Worm (Caenorhabditis elegans) whole organism, L3 larva: Measurements from ENCODE around the gene F43E2.11.

Experiments
- aly-2 ChIP-seq: fragments of 150-350 bp; optimal IDR thresholded peaks from 2 replicates; lab custom pipeline; 2014; ENCODE audit warnings: missing biosample characterization, missing genetic modification characterization
- daf-12 ChIP-seq: fragments of 150-350 bp; optimal IDR thresholded peaks from 2 replicates; lab custom pipeline; 2014; ENCODE audit warnings: missing biosample characterization, missing genetic modification reagents, missing genetic modification characterization
- egl-5 ChIP-seq: fragments of 150-350 bp; optimal IDR thresholded peaks from 2 replicates; lab custom pipeline; 2017; ENCODE audit warnings: missing biosample characterization, missing genetic modification reagents, missing genetic modification characterization, inconsistent platforms
- eor-1 ChIP-seq, 2 experiments: fragments of 150-350 bp; optimal IDR thresholded peaks; 2 replicates each; lab custom pipeline; 2014 to 2018; ENCODE audit warnings: missing biosample characterization in 2 of 2, missing genetic modification characterization in 2 of 2
- fkh-10 ChIP-seq: sonication (generic microtip); optimal IDR thresholded peaks from 2 replicates; lab custom pipeline; 2017; ENCODE audit warnings: missing biosample characterization, missing genetic modification reagents, missing genetic modification characterization
- lin-39 ChIP-seq: fragments of 150-350 bp; optimal IDR thresholded peaks from 2 replicates; lab custom pipeline; 2018; ENCODE audit warnings: missing biosample characterization, missing genetic modification reagents, missing genetic modification characterization
- lsy-12 ChIP-seq: sonication (generic microtip); optimal IDR thresholded peaks from 2 replicates; lab custom pipeline; 2016; ENCODE audit warnings: mild to moderate bottlenecking, missing genetic modification characterization, missing compliant biosample characterization
- mml-1 ChIP-seq: fragments of 150-350 bp; sonication (generic microtip); optimal IDR thresholded peaks from 3 replicates; lab custom pipeline; 2014; ENCODE audit warnings: missing biosample characterization, missing genetic modification characterization
- nfya-1 ChIP-seq: sonication (generic microtip); optimal IDR thresholded peaks from 2 replicates; lab custom pipeline; 2017; ENCODE audit warnings: missing genetic modification characterization, mild to moderate bottlenecking, missing compliant biosample characterization, antibody characterized with exemption, moderate library complexity; ENCODE audit not compliant: insufficient read depth
- nhr-11 ChIP-seq: fragments of 150-350 bp; optimal IDR thresholded peaks from 2 replicates; lab custom pipeline; 2014; ENCODE audit warnings: missing biosample characterization, missing genetic modification characterization
- nhr-23 ChIP-seq: fragments of 150-350 bp; optimal IDR thresholded peaks from 2 replicates; lab custom pipeline; 2014; ENCODE audit warnings: missing biosample characterization, missing genetic modification reagents, missing genetic modification characterization
- nhr-28 ChIP-seq: fragments of 150-350 bp; optimal IDR thresholded peaks from 2 replicates; lab custom pipeline; 2014; ENCODE audit warnings: missing biosample characterization, missing genetic modification characterization
- nhr-43 ChIP-seq: sonication (generic microtip); optimal IDR thresholded peaks from 2 replicates; lab custom pipeline; 2016; ENCODE audit warnings: mild to moderate bottlenecking, missing genetic modification characterization, missing compliant biosample characterization; ENCODE audit not compliant: poor library complexity, severe bottlenecking
- snpc-4 ChIP-seq: fragments of 150-350 bp; optimal IDR thresholded peaks from 2 replicates; lab custom pipeline; 2014; ENCODE audit warnings: missing biosample characterization, missing genetic modification characterization
- tbx-2 ChIP-seq: sonication (generic microtip); optimal IDR thresholded peaks from 2 replicates; lab custom pipeline; 2016; ENCODE audit warnings: mild to moderate bottlenecking, missing genetic modification characterization, missing compliant biosample characterization
- unc-62 ChIP-seq: fragments of 150-350 bp; sonication (generic microtip); optimal IDR thresholded peaks from 4 replicates; lab custom pipeline; 2014; ENCODE audit warnings: missing biosample characterization, missing genetic modification reagents, missing genetic modification characterization
- zag-1 ChIP-seq: fragments of 150-350 bp; optimal IDR thresholded peaks from 2 replicates; lab custom pipeline; 2014; ENCODE audit warnings: missing biosample characterization, missing genetic modification characterization

F43E2.11 gene

DNA sequence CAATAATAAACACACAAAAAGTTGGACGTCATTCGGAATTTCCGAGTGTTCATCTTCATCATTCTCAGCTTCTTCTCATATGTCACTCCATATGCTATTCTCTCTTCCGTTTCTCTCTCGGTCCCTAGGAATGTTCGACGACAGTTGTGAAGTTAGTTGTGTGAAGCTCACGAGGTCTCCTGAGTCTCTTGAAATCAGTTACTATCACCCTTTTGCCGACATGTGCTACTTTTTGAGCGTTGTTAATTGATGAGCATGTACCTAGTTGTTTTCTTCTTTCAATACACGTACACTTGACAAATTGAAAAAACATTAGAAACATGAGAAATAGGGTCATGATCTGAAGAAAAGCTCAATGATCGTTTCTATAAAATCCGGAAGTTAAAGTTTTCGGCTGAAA is 46.8 kb downstream of the F43E2.11 start:
- TF ChIP-seq zag-1 (tag; lab: Kevin White, UChicago) (no peak), snpc-4 (tag; lab: Kevin White, UChicago) (peak; percentile 21), nhr-23 (tag; lab: Kevin White, UChicago) (no peak), daf-12 (no peak), nfya-1 (tag; lab: Kevin White, UChicago) (peak; percentile 20), egl-5 (tag; lab: Kevin White, UChicago) (peak; percentile 11), mml-1 (no peak), nhr-28 (tag; lab: Kevin White, UChicago) (no peak), tbx-2 (tag; lab: Kevin White, UChicago) (no peak), lin-39 (tag; lab: Kevin White, UChicago) (peak; percentile 66), nhr-11 (tag; lab: Kevin White, UChicago) (peak; percentile 67), fkh-10 (GFP tag; lab: Kevin White, UChicago) (no peak), unc-62 (GFP tag; lab: Kevin White, UChicago) (peak; percentile 79), eor-1 (tag; optimal IDR thresholded peaks at IDR 0.05; lab: Kevin White, UChicago) (no peak)
- TF ChIP-seq, all 47 proteins: peak for 6

DNA sequence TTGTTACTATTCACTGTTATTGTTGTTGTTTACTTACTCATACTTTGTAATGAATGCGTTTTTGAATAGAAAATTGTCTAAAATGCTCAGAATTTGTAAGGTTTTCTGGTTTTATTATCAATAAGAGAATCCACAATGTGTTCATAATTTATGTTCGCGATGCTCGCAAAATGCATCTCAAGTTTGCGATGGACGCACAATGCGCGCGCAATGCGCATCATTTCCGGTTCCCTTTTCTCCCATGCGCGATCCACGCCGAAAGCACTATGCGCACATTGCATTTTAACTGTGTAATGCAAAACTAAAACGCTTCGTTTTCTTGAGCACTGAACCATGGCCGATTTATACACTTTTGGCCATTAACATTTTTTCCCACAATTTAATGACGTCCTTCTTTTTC is 50.6 kb downstream of the F43E2.11 start:
- TF ChIP-seq nhr-43 (tag; lab: Kevin White, UChicago) (peak; percentile 25), lsy-12 (tag; lab: Kevin White, UChicago) (peak; percentile 58), aly-2 (tag; lab: Kevin White, UChicago) (no peak)
- TF ChIP-seq, all 47 proteins: peak for 2
